Worm (Caenorhabditis elegans): ENCODE data around the gene F26G5.1.

Gene F26G5.1

DNA sequence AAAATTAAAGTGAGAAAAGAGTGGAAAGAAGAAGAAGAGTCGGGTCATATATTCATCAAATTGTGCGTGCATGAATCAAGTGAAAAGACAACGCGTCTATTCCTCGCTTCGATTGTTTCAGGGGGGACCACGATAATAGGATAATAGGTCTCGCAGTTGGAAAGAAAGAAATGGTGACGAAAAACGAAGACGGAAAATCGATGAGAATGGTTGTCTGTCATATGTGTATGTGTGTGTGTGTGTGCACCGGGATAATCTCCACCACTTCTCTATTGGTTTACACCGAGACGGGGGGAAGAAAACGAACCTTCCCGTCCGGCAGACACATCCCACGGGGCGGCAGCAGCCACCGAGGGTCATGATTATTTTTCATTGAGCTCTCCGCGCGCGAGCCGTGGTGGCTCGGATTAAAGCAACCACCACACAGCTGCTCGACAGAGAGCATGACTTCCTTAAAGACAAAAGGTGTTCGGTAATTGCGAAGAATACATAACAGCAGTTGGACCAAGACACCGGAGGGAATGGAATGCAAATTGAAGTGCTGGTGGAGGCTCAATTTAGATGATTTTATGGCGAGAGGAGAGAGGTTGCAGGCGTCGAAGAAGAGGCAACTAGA is 11.2 kb upstream of the F26G5.1 start (continued):
- TF ChIP-seq tbx-7 (tag; optimal IDR thresholded peaks at IDR 0.05) (no peak), gmeb-2 (tag; optimal IDR thresholded peaks at IDR 0.05) (no peak), pqm-1 (tag; optimal IDR thresholded peaks at IDR 0.05) (no peak), che-1 (tag; optimal IDR thresholded peaks at IDR 0.05) (no peak), unc-55 (GFP tag; optimal IDR thresholded peaks at IDR 0.05) (peak; percentile 81), ceh-6 (GFP tag; optimal IDR thresholded peaks at IDR 0.05) (no peak), pros-1 (tag; optimal IDR thresholded peaks at IDR 0.05) (no peak), nhr-232 (tag; optimal IDR thresholded peaks at IDR 0.05) (no peak), T23F11.4 (GFP tag; optimal IDR thresholded peaks at IDR 0.05) (no peak), nfya-1 (tag; optimal IDR thresholded peaks at IDR 0.05) (peak; percentile 65), ceh-48 (tag; optimal IDR thresholded peaks at IDR 0.05) (peak; percentile 51), ceh-19 (GFP tag; optimal IDR thresholded peaks at IDR 0.05) (peak; percentile 60), pax-1 (tag; optimal IDR thresholded peaks at IDR 0.05) (no peak), ets-4 (tag; optimal IDR thresholded peaks at IDR 0.05) (no peak), ahr-1 (tag; optimal IDR thresholded peaks at IDR 0.05) (no peak), ceh-24 (tag; optimal IDR thresholded peaks at IDR 0.05) (no peak), syd-9 (tag; optimal IDR thresholded peaks at IDR 0.05) (no peak), sox-4 (tag; optimal IDR thresholded peaks at IDR 0.05) (no peak), hlh-15 (tag; optimal IDR thresholded peaks at IDR 0.05) (no peak), ref-2 (tag; optimal IDR thresholded peaks at IDR 0.05) (peak; percentile 64), unc-42 (tag; optimal IDR thresholded peaks at IDR 0.05) (peak; percentile 70), rnt-1 (tag; optimal IDR thresholded peaks at IDR 0.05) (peak; percentile 34), fkh-10 (GFP tag; optimal IDR thresholded peaks at IDR 0.05) (no peak), hlh-8 (tag; optimal IDR thresholded peaks at IDR 0.05) (no peak), mec-3 (tag; optimal IDR thresholded peaks at IDR 0.05; ENCODE audit: borderline replicate concordance) (no peak), pha-2 (tag; optimal IDR thresholded peaks at IDR 0.05) (peak; percentile 13), Y22D7AL.16 (tag; optimal IDR thresholded peaks at IDR 0.05) (no peak), ceh-18 (tag; optimal IDR thresholded peaks at IDR 0.05) (peak; percentile 39), K02D7.2 (tag; optimal IDR thresholded peaks at IDR 0.05) (no peak), npax-4 (tag; optimal IDR thresholded peaks at IDR 0.05) (no peak), ttx-3 (tag; optimal IDR thresholded peaks at IDR 0.05) (no peak), ceh-31 (tag; optimal IDR thresholded peaks at IDR 0.05) (peak; percentile 57)

DNA sequence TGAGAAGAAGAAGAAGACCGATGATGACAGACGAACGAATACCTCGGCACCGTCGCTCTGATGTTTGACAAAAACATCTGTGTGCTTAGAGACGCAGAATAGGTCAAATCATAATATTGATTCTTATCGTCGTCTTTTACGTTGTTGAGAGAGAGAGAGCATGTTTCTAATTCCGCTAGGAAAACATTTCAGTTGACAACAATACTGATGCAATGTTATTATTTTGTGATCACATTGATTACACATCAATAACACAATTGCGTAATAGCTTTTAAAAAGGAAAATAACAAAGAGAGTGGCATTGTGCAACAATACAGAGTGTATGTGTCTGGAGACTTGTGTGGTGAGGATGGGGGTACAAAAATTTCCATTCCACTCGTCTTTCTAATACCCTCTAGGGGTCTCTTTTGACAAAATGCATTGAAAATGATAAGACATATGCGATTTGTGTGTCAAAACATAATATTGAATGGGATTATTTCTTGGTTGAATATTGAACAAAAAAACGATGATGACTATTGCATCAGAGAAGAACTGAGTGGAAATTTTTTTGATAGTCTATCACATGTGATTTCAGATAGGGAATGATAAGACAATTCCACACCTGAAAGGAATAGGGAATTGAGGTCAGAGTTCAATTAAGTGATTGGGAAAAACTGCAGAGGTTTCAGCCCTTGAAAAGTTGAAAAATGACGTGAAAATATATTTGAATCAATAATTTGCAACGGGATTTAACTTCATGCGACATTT is 10.4 kb upstream of the F26G5.1 start:
- TF ChIP-seq elt-2 (tag; optimal IDR thresholded peaks at IDR 0.05) (peak; percentile 79), lin-11 (tag; optimal IDR thresholded peaks at IDR 0.05) (no peak)

DNA sequence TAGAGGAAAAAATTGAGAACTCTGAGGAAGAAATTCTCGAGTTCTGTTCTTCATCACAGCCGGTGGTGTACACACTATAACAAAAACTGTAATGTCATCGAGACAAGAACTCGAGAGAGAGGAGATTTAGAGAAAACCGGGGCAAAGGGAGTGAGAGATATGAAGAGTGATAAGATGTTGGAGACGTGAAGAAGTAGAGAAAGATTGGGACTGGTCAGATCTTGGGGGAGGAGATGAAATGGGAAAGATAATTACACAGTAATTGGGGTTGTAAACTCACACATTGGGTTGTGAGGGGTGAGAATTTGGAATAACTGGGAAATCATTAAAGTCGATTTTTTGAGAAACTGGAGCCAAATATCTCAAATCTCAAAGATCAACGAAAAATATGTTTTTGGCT is 9.5 kb upstream of the F26G5.1 start:
- TF ChIP-seq nhr-11 (tag; optimal IDR thresholded peaks at IDR 0.05): no peak
- no peak for TF ChIP-seq hlh-8 (tag; optimal IDR thresholded peaks at IDR 0.05)
- no peak for TF ChIP-seq ceh-48 (tag; optimal IDR thresholded peaks at IDR 0.05)
- TF ChIP-seq che-1 (tag; optimal IDR thresholded peaks at IDR 0.05): no peak
- no peak for TF ChIP-seq ceh-24 (tag; optimal IDR thresholded peaks at IDR 0.05)
- TF ChIP-seq ceh-22 (tag; optimal IDR thresholded peaks at IDR 0.05): no peak
- TF ChIP-seq lin-11 (tag; optimal IDR thresholded peaks at IDR 0.05): no peak
- TF ChIP-seq ceh-31 (tag; optimal IDR thresholded peaks at IDR 0.05): no peak

DNA sequence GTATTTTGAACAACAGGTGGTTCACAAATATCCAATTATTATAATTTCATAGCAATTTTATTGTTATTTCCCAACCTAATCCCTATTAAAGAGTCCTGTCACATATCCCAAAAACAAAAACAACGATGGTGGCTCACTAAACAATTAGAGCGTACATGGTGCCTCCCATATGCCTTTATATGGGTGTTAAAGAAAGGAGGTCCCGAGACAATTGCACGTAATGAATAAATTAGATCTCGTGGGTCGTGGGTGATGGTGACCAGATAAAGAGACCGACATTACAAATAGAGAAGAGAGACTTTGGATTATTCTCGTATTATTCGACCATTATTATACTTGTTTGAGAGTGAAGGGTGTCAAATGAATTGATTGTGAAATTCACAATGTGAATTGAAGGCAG is 8.0 kb upstream of the F26G5.1 start:
- TF ChIP-seq ceh-9 (tag; optimal IDR thresholded peaks at IDR 0.05): no peak
- no peak for TF ChIP-seq fkh-10 (GFP tag; optimal IDR thresholded peaks at IDR 0.05)
- no peak for TF ChIP-seq unc-55 (GFP tag; optimal IDR thresholded peaks at IDR 0.05)
- no peak for TF ChIP-seq pag-3 (tag; optimal IDR thresholded peaks at IDR 0.05; ENCODE audit: borderline replicate concordance)
- TF ChIP-seq ceh-24 (tag; optimal IDR thresholded peaks at IDR 0.05): no peak
- TF ChIP-seq hlh-15 (tag; optimal IDR thresholded peaks at IDR 0.05): no peak
- TF ChIP-seq tbx-2 (tag; optimal IDR thresholded peaks at IDR 0.05): peak; percentile 2
- peak; percentile 27 for TF ChIP-seq ref-2 (tag; optimal IDR thresholded peaks at IDR 0.05)
- TF ChIP-seq sox-4 (tag; optimal IDR thresholded peaks at IDR 0.05): no peak
- TF ChIP-seq ceh-34 (tag; optimal IDR thresholded peaks at IDR 0.05): no peak
- TF ChIP-seq gmeb-2 (tag; optimal IDR thresholded peaks at IDR 0.05): no peak
- no peak for TF ChIP-seq rnt-1 (tag; optimal IDR thresholded peaks at IDR 0.05)
- TF ChIP-seq hlh-30 (tag; optimal IDR thresholded peaks at IDR 0.05; ENCODE audit: insufficient read depth): peak; percentile 50
- peak; percentile 28; the same call in 1 of the 2 replicates for TF ChIP-seq sox-2 (GFP tag; IDR thresholded peaks at IDR 0.05)
- TF ChIP-seq ceh-31 (tag; optimal IDR thresholded peaks at IDR 0.05): peak; percentile 78
- TF ChIP-seq ceh-18 (tag; optimal IDR thresholded peaks at IDR 0.05): no peak
- TF ChIP-seq lim-6 (tag; optimal IDR thresholded peaks at IDR 0.05): no peak
- no peak for TF ChIP-seq ztf-16 (tag; optimal IDR thresholded peaks at IDR 0.05)
- no peak for TF ChIP-seq K09A11.1 (tag; optimal IDR thresholded peaks at IDR 0.05; ENCODE audit: insufficient read depth)
- TF ChIP-seq unc-42 (tag; optimal IDR thresholded peaks at IDR 0.05): peak; percentile 97
- no peak for TF ChIP-seq T23F11.4 (GFP tag; optimal IDR thresholded peaks at IDR 0.05)

Measured in whole organism, late embryonic.